Worm (Caenorhabditis elegans) whole organism, L1 larva: Measurements from ENCODE around the gene C50B8.5.

Experiments
- C04F5.9 ChIP-seq: sonication (generic microtip); optimal IDR thresholded peaks from 2 replicates; lab custom pipeline; 2016; ENCODE audit warnings: missing genetic modification characterization, missing compliant biosample characterization
- C34B4.2 ChIP-seq: sonication (generic microtip); optimal IDR thresholded peaks from 2 replicates; lab custom pipeline; 2017; ENCODE audit warnings: mild to moderate bottlenecking, missing genetic modification characterization, missing compliant biosample characterization
- F16B12.6 ChIP-seq: fragments of 150-350 bp; optimal IDR thresholded peaks from 2 replicates; lab custom pipeline; 2014; ENCODE audit warnings: missing biosample characterization, missing genetic modification characterization
- Y116A8C.19 ChIP-seq: sonication (generic microtip); optimal IDR thresholded peaks from 2 replicates; lab custom pipeline; 2016; ENCODE audit warnings: missing compliant biosample characterization, missing genetic modification characterization, borderline replicate concordance
- alr-1 ChIP-seq: fragments of 200-800 bp; sonication (Bioruptor generic); optimal IDR thresholded peaks from 2 replicates; lab custom pipeline; 2018; ENCODE audit warnings: borderline replicate concordance, mild to moderate bottlenecking, missing genetic modification characterization, missing compliant biosample characterization
- aly-2 ChIP-seq: fragments of 150-350 bp; optimal IDR thresholded peaks from 2 replicates; lab custom pipeline; 2014; ENCODE audit warnings: missing biosample characterization, missing genetic modification characterization
- blmp-1 ChIP-seq: fragments of 150-350 bp; optimal IDR thresholded peaks from 2 replicates; lab custom pipeline; 2014; ENCODE audit warnings: missing biosample characterization, missing genetic modification characterization
- ceh-63 ChIP-seq: fragments of 200-800 bp; sonication (Bioruptor generic); optimal IDR thresholded peaks from 2 replicates; lab custom pipeline; 2018; ENCODE audit warnings: mild to moderate bottlenecking, missing genetic modification characterization, missing compliant biosample characterization
- ceh-82 ChIP-seq, 3 experiments: fragments of 150-350 bp in 1 of 3; sonication (generic microtip) in 2 of 3; optimal IDR thresholded peaks; 2 replicates each; lab custom pipeline; 2014 to 2017; ENCODE audit warnings: missing biosample characterization in 3 of 3, missing genetic modification characterization in 3 of 3
- ces-1 ChIP-seq: fragments of 150-350 bp; optimal IDR thresholded peaks from 2 replicates; lab custom pipeline; 2014; ENCODE audit warnings: missing biosample characterization, missing genetic modification reagents, missing genetic modification characterization
- efl-3 ChIP-seq: fragments of 200-800 bp; sonication (Bioruptor generic); optimal IDR thresholded peaks from 2 replicates; lab custom pipeline; 2018; ENCODE audit warnings: mild to moderate bottlenecking, missing genetic modification characterization, missing compliant biosample characterization
- egl-27 ChIP-seq, 2 experiments: fragments of 150-350 bp in 1 of 2; sonication (generic microtip); optimal IDR thresholded peaks; 3 replicates each; lab custom pipeline; 2017 to 2018; ENCODE audit warnings: missing biosample characterization in 2 of 2, missing genetic modification characterization in 2 of 2, missing genetic modification reagents in 2 of 2
- elt-2 ChIP-seq: sonication (generic microtip); optimal IDR thresholded peaks from 2 replicates; lab custom pipeline; 2016; ENCODE audit warnings: missing genetic modification characterization, mild to moderate bottlenecking, inconsistent platforms, missing compliant biosample characterization, missing genetic modification reagents
- elt-3 ChIP-seq, 6 experiments: fragments of 150-350 bp in 1 of 6; sonication (generic microtip); optimal IDR thresholded peaks; 2 replicates each; lab custom pipeline; 2017 to 2018; ENCODE audit warnings: missing biosample characterization in 6 of 6, missing genetic modification characterization in 6 of 6, inconsistent platforms in 1 of 6
- fkh-10 ChIP-seq: sonication (generic microtip); optimal IDR thresholded peaks from 2 replicates; lab custom pipeline; 2017; ENCODE audit warnings: missing biosample characterization, missing genetic modification reagents, missing genetic modification characterization
- fos-1 ChIP-seq: fragments of 150-350 bp; optimal IDR thresholded peaks from 2 replicates; lab custom pipeline; 2014; ENCODE audit warnings: missing biosample characterization, missing genetic modification characterization
- grh-1 ChIP-seq: fragments of 200-800 bp; sonication (Bioruptor generic); IDR thresholded peaks from 2 replicates; pipeline ENCODE4 v1.3.6; 2022; ENCODE audit warnings: missing genetic modification reagents, missing genetic modification characterization, missing compliant biosample characterization
- hlh-4 ChIP-seq: sonication (generic microtip); optimal IDR thresholded peaks from 2 replicates; lab custom pipeline; 2016; ENCODE audit warnings: mild to moderate bottlenecking, missing genetic modification characterization, missing compliant biosample characterization
- isw-1 ChIP-seq: fragments of 200-800 bp; sonication (Bioruptor generic); IDR thresholded peaks from 2 replicates; pipeline ENCODE4 v1.3.6; 2022; ENCODE audit warnings: missing genetic modification characterization, missing compliant biosample characterization
- jun-1 ChIP-seq: fragments of 150-350 bp; optimal IDR thresholded peaks from 2 replicates; lab custom pipeline; 2014; ENCODE audit warnings: missing biosample characterization, missing genetic modification reagents, missing genetic modification characterization
- lin-13 ChIP-seq: fragments of 150-350 bp; optimal IDR thresholded peaks from 2 replicates; lab custom pipeline; 2014; ENCODE audit warnings: missing biosample characterization, missing genetic modification reagents, missing genetic modification characterization
- lin-14 ChIP-seq: fragments of 200-800 bp; sonication (Bioruptor generic); optimal IDR thresholded peaks from 2 replicates; lab custom pipeline; 2018; ENCODE audit warnings: mild to moderate bottlenecking, missing genetic modification characterization, moderate library complexity, missing compliant biosample characterization
- lin-15B ChIP-seq: fragments of 150-350 bp; sonication (generic microtip); optimal IDR thresholded peaks from 3 replicates; lab custom pipeline; 2014; ENCODE audit warnings: missing biosample characterization, missing genetic modification characterization
- lin-35 ChIP-seq, 2 experiments: fragments of 150-350 bp; optimal IDR thresholded peaks; 2 replicates each; lab custom pipeline; 2014; ENCODE audit warnings: missing biosample characterization in 2 of 2, missing genetic modification characterization in 2 of 2, missing genetic modification reagents in 2 of 2
- lin-39 ChIP-seq: fragments of 150-350 bp; optimal IDR thresholded peaks from 2 replicates; lab custom pipeline; 2014; ENCODE audit warnings: missing biosample characterization, missing genetic modification reagents, missing genetic modification characterization
- lir-3 ChIP-seq: sonication (generic microtip); optimal IDR thresholded peaks from 2 replicates; lab custom pipeline; 2016; ENCODE audit warnings: mild to moderate bottlenecking, missing genetic modification characterization, moderate library complexity, missing compliant biosample characterization; ENCODE audit not compliant: poor library complexity
- lsy-2 ChIP-seq, 2 experiments: fragments of 150-350 bp; optimal IDR thresholded peaks; 2 replicates each; lab custom pipeline; 2014; ENCODE audit warnings: missing biosample characterization in 2 of 2, missing genetic modification characterization in 2 of 2
- mdl-1 ChIP-seq, 2 experiments: fragments of 150-350 bp; optimal IDR thresholded peaks; 2 replicates each; lab custom pipeline; 2014 to 2017; ENCODE audit warnings: missing biosample characterization in 2 of 2, missing genetic modification characterization in 2 of 2, inconsistent platforms in 1 of 2
- mef-2 ChIP-seq: fragments of 150-350 bp; optimal IDR thresholded peaks from 2 replicates; lab custom pipeline; 2014; ENCODE audit warnings: missing biosample characterization, missing genetic modification characterization
- nhr-11 ChIP-seq: fragments of 150-350 bp; optimal IDR thresholded peaks from 2 replicates; lab custom pipeline; 2014; ENCODE audit warnings: missing biosample characterization, missing genetic modification characterization
- nhr-12 ChIP-seq: sonication (generic microtip); optimal IDR thresholded peaks from 2 replicates; lab custom pipeline; 2017; ENCODE audit warnings: missing biosample characterization, missing genetic modification characterization
- nhr-19 ChIP-seq: fragments of 200-800 bp; sonication (Bioruptor generic); conservative IDR thresholded peaks from 2 replicates; pipeline ENCODE4 v1.3.6; 2022; ENCODE audit warnings: missing genetic modification characterization, missing compliant biosample characterization
- nhr-20 ChIP-seq: sonication (generic microtip); optimal IDR thresholded peaks from 2 replicates; lab custom pipeline; 2016; ENCODE audit warnings: mild to moderate bottlenecking, missing genetic modification characterization, missing compliant biosample characterization
- nhr-71 ChIP-seq: sonication (generic microtip); optimal IDR thresholded peaks from 2 replicates; lab custom pipeline; 2016; ENCODE audit warnings: mild to moderate bottlenecking, missing genetic modification characterization, moderate library complexity, missing compliant biosample characterization
- nhr-76 ChIP-seq: sonication (generic microtip); optimal IDR thresholded peaks from 2 replicates; lab custom pipeline; 2017; ENCODE audit warnings: missing biosample characterization, missing genetic modification characterization
- pax-3 ChIP-seq: fragments of 200-800 bp; sonication (Bioruptor generic); optimal IDR thresholded peaks from 2 replicates; lab custom pipeline; 2018; ENCODE audit warnings: mild to moderate bottlenecking, missing genetic modification characterization, moderate library complexity, missing compliant biosample characterization
- pqm-1 ChIP-seq: sonication (generic microtip); optimal IDR thresholded peaks from 3 replicates; lab custom pipeline; 2017; ENCODE audit warnings: missing biosample characterization, missing genetic modification characterization
- rnt-1 ChIP-seq: sonication (generic microtip); optimal IDR thresholded peaks from 2 replicates; lab custom pipeline; 2016; ENCODE audit warnings: mild to moderate bottlenecking, missing genetic modification characterization, moderate library complexity, missing compliant biosample characterization
- skn-1 ChIP-seq: fragments of 150-350 bp; optimal IDR thresholded peaks from 2 replicates; lab custom pipeline; 2014; ENCODE audit warnings: missing biosample characterization, missing genetic modification characterization
- snpc-4 ChIP-seq: fragments of 150-350 bp; optimal IDR thresholded peaks from 2 replicates; lab custom pipeline; 2014; ENCODE audit warnings: missing biosample characterization, missing genetic modification characterization
- sox-4 ChIP-seq: sonication (generic microtip); optimal IDR thresholded peaks from 2 replicates; lab custom pipeline; 2016; ENCODE audit warnings: missing genetic modification characterization, missing compliant biosample characterization
- sptf-1 ChIP-seq: fragments of 150-350 bp; optimal IDR thresholded peaks from 2 replicates; lab custom pipeline; 2014; ENCODE audit warnings: missing biosample characterization, missing genetic modification characterization
- sup-37 ChIP-seq: fragments of 200-800 bp; sonication (Bioruptor generic); optimal IDR thresholded peaks from 2 replicates; lab custom pipeline; 2018; ENCODE audit warnings: mild to moderate bottlenecking, missing genetic modification characterization, missing compliant biosample characterization
- swsn-7 ChIP-seq: sonication (generic microtip); optimal IDR thresholded peaks from 2 replicates; lab custom pipeline; 2016; ENCODE audit warnings: missing genetic modification characterization, missing compliant biosample characterization
- tbx-2 ChIP-seq: sonication (generic microtip); optimal IDR thresholded peaks from 2 replicates; lab custom pipeline; 2016; ENCODE audit warnings: missing genetic modification characterization, missing compliant biosample characterization
- unc-130 ChIP-seq: fragments of 150-350 bp; optimal IDR thresholded peaks from 2 replicates; lab custom pipeline; 2017; ENCODE audit warnings: missing biosample characterization, missing genetic modification characterization, inconsistent platforms
- unc-86 ChIP-seq: sonication (generic microtip); optimal IDR thresholded peaks from 2 replicates; lab custom pipeline; 2016; ENCODE audit warnings: missing genetic modification characterization, missing compliant biosample characterization
- unc-98 ChIP-seq: fragments of 200-800 bp; sonication (Bioruptor generic); IDR thresholded peaks from 2 replicates; pipeline ENCODE4 v1.3.6; 2022; ENCODE audit warnings: missing genetic modification characterization, missing compliant biosample characterization
- vab-15 ChIP-seq: sonication (generic microtip); optimal IDR thresholded peaks from 2 replicates; lab custom pipeline; 2017; ENCODE audit warnings: missing genotype, mild to moderate bottlenecking, missing genetic modification characterization, missing compliant biosample characterization
- zag-1 ChIP-seq: fragments of 150-350 bp; optimal IDR thresholded peaks from 2 replicates; lab custom pipeline; 2014; ENCODE audit warnings: missing biosample characterization, missing genetic modification characterization
- zip-4 ChIP-seq: fragments of 200-800 bp; sonication (Bioruptor generic); optimal IDR thresholded peaks from 2 replicates; lab custom pipeline; 2018; ENCODE audit warnings: mild to moderate bottlenecking, missing genetic modification characterization, moderate library complexity, missing compliant biosample characterization
- ztf-11 ChIP-seq, 2 experiments: sonication (generic microtip); optimal IDR thresholded peaks; 2 replicates each; lab custom pipeline; 2016 to 2017; ENCODE audit warnings: missing genetic modification characterization in 2 of 2, missing biosample characterization in 1 of 2, missing compliant biosample characterization in 1 of 2

C50B8.5 gene

ce11 chrV:13608486-13608885 lies 27.7 kb downstream of the C50B8.5 start (continued):
- TF ChIP-seq lin-15B (tag; lab: Kevin White, UChicago) (no peak), ceh-82 (tag; optimal IDR thresholded peaks at IDR 0.05; lab: Kevin White, UChicago) (no peak), mef-2 (tag; lab: Kevin White, UChicago) (no peak), pqm-1 (tag; lab: Kevin White, UChicago) (no peak), aly-2 (tag; lab: Kevin White, UChicago) (no peak), swsn-7 (no peak), sptf-1 (tag; lab: Kevin White, UChicago) (no peak), nhr-12 (tag; lab: Kevin White, UChicago) (no peak), egl-27 (tag; optimal IDR thresholded peaks at IDR 0.05; lab: Kevin White, UChicago) (no peak), elt-3 (tag; optimal IDR thresholded peaks at IDR 0.05; lab: Kevin White, UChicago) (peak in 2 of 6 experiments; percentile 35 to 82), pax-3 (no peak), unc-86 (tag; lab: Kevin White, UChicago) (no peak), elt-2 (tag; lab: Kevin White, UChicago) (no peak), sox-4 (tag; lab: Kevin White, UChicago) (no peak), Y116A8C.19 (tag; lab: Kevin White, UChicago) (no peak), lin-39 (tag; lab: Kevin White, UChicago) (no peak), blmp-1 (tag; lab: Kevin White, UChicago) (peak; percentile 81), ceh-63 (GFP tag; lab: Kevin White, UChicago) (no peak), mdl-1 (tag; optimal IDR thresholded peaks at IDR 0.05; lab: Kevin White, UChicago) (no peak), isw-1 (GFP tag; lab: Robert Waterston, UW) (no peak), nhr-19 (GFP tag; lab: Robert Waterston, UW) (peak; percentile 20; the same call in 1 of the 2 replicates), nhr-20 (tag; lab: Kevin White, UChicago) (peak; percentile 62), fos-1 (tag; lab: Kevin White, UChicago) (no peak), ztf-11 (tag; optimal IDR thresholded peaks at IDR 0.05; lab: Kevin White, UChicago) (no peak), fkh-10 (no peak), skn-1 (tag; lab: Kevin White, UChicago) (no peak), C34B4.2 (tag; lab: Kevin White, UChicago) (no peak), jun-1 (tag; lab: Kevin White, UChicago) (no peak), ces-1 (GFP tag; lab: Kevin White, UChicago) (no peak), nhr-11 (tag; lab: Kevin White, UChicago) (no peak), alr-1 (tag; lab: Kevin White, UChicago) (no peak), efl-3 (GFP tag; lab: Kevin White, UChicago) (no peak), rnt-1 (tag; lab: Kevin White, UChicago) (no peak), grh-1 (GFP tag; lab: Robert Waterston, UW) (no peak), lin-35 (GFP tag; optimal IDR thresholded peaks at IDR 0.05; lab: Kevin White, UChicago) (peak in 1 of 2 experiments; percentile 42), nhr-71 (peak; percentile 44), C04F5.9 (tag; lab: Kevin White, UChicago) (no peak), lin-14 (no peak), lsy-2 (tag; optimal IDR thresholded peaks at IDR 0.05; lab: Kevin White, UChicago) (no peak), unc-130 (no peak), tbx-2 (tag; lab: Kevin White, UChicago) (peak; percentile 33), snpc-4 (no peak), unc-98 (GFP tag; lab: Robert Waterston, UW) (no peak), hlh-4 (tag; lab: Kevin White, UChicago) (no peak), lir-3 (no peak), lin-13 (GFP tag; lab: Kevin White, UChicago) (no peak), nhr-76 (tag; lab: Kevin White, UChicago) (no peak), vab-15 (tag; lab: Kevin White, UChicago) (peak; percentile 45), zip-4 (GFP tag; lab: Kevin White, UChicago) (no peak), zag-1 (no peak), F16B12.6 (no peak), sup-37 (no peak)
